Worm (Caenorhabditis elegans): ENCODE results near the gene lgc-42.

lgc-42 gene

ce11 chrIII:2008894-2009293 lies 11.2 kb downstream of the lgc-42 start (continued):
- TF ChIP-seq pbrm-1 (GFP tag; IDR thresholded peaks at IDR 0.05) (no peak), B0336.3 (GFP tag; IDR thresholded peaks at IDR 0.05) (no peak), let-607 (tag; optimal IDR thresholded peaks at IDR 0.05) (no peak), lsy-27 (tag; optimal IDR thresholded peaks at IDR 0.05; ENCODE audit: borderline replicate concordance, insufficient read depth) (no peak), B0261.1 (tag; optimal IDR thresholded peaks at IDR 0.05) (no peak), xnd-1 (tag; optimal IDR thresholded peaks at IDR 0.05) (no peak)

ce11 chrIII:2012561-2012960 lies 14.9 kb downstream of the lgc-42 start:
- no peak for TF ChIP-seq snpc-1.1 (tag; optimal IDR thresholded peaks at IDR 0.05; ENCODE audit: insufficient read depth)
- TF ChIP-seq F37B4.10 (GFP tag; IDR thresholded peaks at IDR 0.05) = no peak
- TF ChIP-seq F52B5.7 (tag; optimal IDR thresholded peaks at IDR 0.05) = no peak
- TF ChIP-seq F33H1.4 (GFP tag; IDR thresholded peaks at IDR 0.05) = no peak
- no peak for TF ChIP-seq rcor-1 (GFP tag; IDR thresholded peaks at IDR 0.05)
- TF ChIP-seq ekl-4 (GFP tag; IDR thresholded peaks at IDR 0.05) = no peak
- no peak for TF ChIP-seq B0261.1 (tag; optimal IDR thresholded peaks at IDR 0.05)
- no peak for TF ChIP-seq let-607 (tag; optimal IDR thresholded peaks at IDR 0.05)
- TF ChIP-seq dpff-1 (tag; optimal IDR thresholded peaks at IDR 0.05) = no peak
- no peak for TF ChIP-seq hrde-1 (tag; optimal IDR thresholded peaks at IDR 0.05; ENCODE audit: borderline replicate concordance)

ce11 chrIII:2013156-2013854 lies 15.6 kb downstream of the lgc-42 start:
- TF ChIP-seq aptf-3 (GFP tag; IDR thresholded peaks at IDR 0.05) = 0 out of 2 replicates have a peak, but pooled peaks have one; percentile 23
- TF ChIP-seq madf-8 (GFP tag; conservative IDR thresholded peaks at IDR 0.05) = no peak

ce11 chrIII:2015494-2015893 lies 17.8 kb downstream of the lgc-42 start:
- TF ChIP-seq nfyb-1 (GFP tag; IDR thresholded peaks at IDR 0.05) = no peak
- no peak for TF ChIP-seq cebp-1 (GFP tag; IDR thresholded peaks at IDR 0.05)
- TF ChIP-seq cebp-1 (tag; optimal IDR thresholded peaks at IDR 0.05) = no peak
- no peak for TF ChIP-seq bed-2 (GFP tag; IDR thresholded peaks at IDR 0.05)
- TF ChIP-seq xnd-1 (tag; optimal IDR thresholded peaks at IDR 0.05) = no peak
- no peak for TF ChIP-seq attf-3 (GFP tag; conservative IDR thresholded peaks at IDR 0.05)
- no peak for TF ChIP-seq ccch-3 (GFP tag; optimal IDR thresholded peaks at IDR 0.05)
- TF ChIP-seq cebp-2 (GFP tag; IDR thresholded peaks at IDR 0.05) = no peak
- no peak for TF ChIP-seq ztf-6 (GFP tag; IDR thresholded peaks at IDR 0.05)
- no peak for TF ChIP-seq fkh-3 (tag; optimal IDR thresholded peaks at IDR 0.05)
- no peak for TF ChIP-seq Y67H2A.10 (GFP tag; conservative IDR thresholded peaks at IDR 0.05)
- TF ChIP-seq pbrm-1 (GFP tag; IDR thresholded peaks at IDR 0.05) = no peak
- TF ChIP-seq ekl-4 (GFP tag; IDR thresholded peaks at IDR 0.05) = no peak

- TF ChIP-seq madf-8 (GFP tag; conservative IDR thresholded peaks at IDR 0.05) = no peak
- no peak for TF ChIP-seq die-1 (tag; optimal IDR thresholded peaks at IDR 0.05)
- no peak for TF ChIP-seq snpc-4 (GFP tag; optimal IDR thresholded peaks at IDR 0.05)
- TF ChIP-seq snpc-4 (tag; optimal IDR thresholded peaks at IDR 0.05) = no peak
- TF ChIP-seq athp-1 (tag; optimal IDR thresholded peaks at IDR 0.05) = no peak
- no peak for TF ChIP-seq egl-44 (GFP tag; IDR thresholded peaks at IDR 0.05)
- no peak for TF ChIP-seq madf-6 (GFP tag; IDR thresholded peaks at IDR 0.05)
- no peak for TF ChIP-seq mxl-1 (tag; optimal IDR thresholded peaks at IDR 0.05)
- TF ChIP-seq K12H6.12 (tag; optimal IDR thresholded peaks at IDR 0.05) = no peak
These were observed 23.8 kb downstream of the lgc-42 start, which contains the start of gene ckr-2 for ce11 chrIII:2021495-2021894. ckr-2 (minus strand) TSS chrIII:2021595.
